Worm (Caenorhabditis elegans) whole organism, L1 larva: ENCODE measurements around the gene ckk-1.

Experiments used
- C04F5.9 ChIP-seq: sonication (generic microtip); optimal IDR thresholded peaks from 2 replicates; lab custom pipeline; 2016; ENCODE audit warnings: missing genetic modification characterization, missing compliant biosample characterization
- C16A3.4 ChIP-seq: fragments of 150-350 bp; optimal IDR thresholded peaks from 2 replicates; lab custom pipeline; 2014; ENCODE audit warnings: missing biosample characterization, missing genetic modification characterization
- C34B4.2 ChIP-seq: sonication (generic microtip); optimal IDR thresholded peaks from 2 replicates; lab custom pipeline; 2017; ENCODE audit warnings: mild to moderate bottlenecking, missing genetic modification characterization, missing compliant biosample characterization
- F16B12.6 ChIP-seq: fragments of 150-350 bp; optimal IDR thresholded peaks from 2 replicates; lab custom pipeline; 2014; ENCODE audit warnings: missing biosample characterization, missing genetic modification characterization
- Y116A8C.19 ChIP-seq: sonication (generic microtip); optimal IDR thresholded peaks from 2 replicates; lab custom pipeline; 2016; ENCODE audit warnings: missing compliant biosample characterization, missing genetic modification characterization, borderline replicate concordance
- aha-1 ChIP-seq: fragments of 150-350 bp; optimal IDR thresholded peaks from 2 replicates; lab custom pipeline; 2014; ENCODE audit warnings: missing biosample characterization, missing genetic modification characterization
- blmp-1 ChIP-seq: fragments of 150-350 bp; optimal IDR thresholded peaks from 2 replicates; lab custom pipeline; 2014; ENCODE audit warnings: missing biosample characterization, missing genetic modification characterization
- ceh-63 ChIP-seq: fragments of 200-800 bp; sonication (Bioruptor generic); optimal IDR thresholded peaks from 2 replicates; lab custom pipeline; 2018; ENCODE audit warnings: mild to moderate bottlenecking, missing genetic modification characterization, missing compliant biosample characterization
- ceh-82 ChIP-seq, 3 experiments: fragments of 150-350 bp in 1 of 3; sonication (generic microtip) in 2 of 3; optimal IDR thresholded peaks; 2 replicates each; lab custom pipeline; 2014 to 2017; ENCODE audit warnings: missing biosample characterization in 3 of 3, missing genetic modification characterization in 3 of 3
- dpl-1 ChIP-seq, 3 experiments: fragments of 150-350 bp in 2 of 3; sonication (generic microtip) in 1 of 3; optimal IDR thresholded peaks; 2 replicates each; lab custom pipeline; 2014 to 2017; ENCODE audit warnings: missing biosample characterization in 3 of 3, missing genetic modification characterization in 3 of 3, missing genetic modification reagents in 3 of 3
- dsc-1 ChIP-seq: sonication (generic microtip); optimal IDR thresholded peaks from 2 replicates; lab custom pipeline; 2016; ENCODE audit warnings: mild to moderate bottlenecking, missing genetic modification characterization, missing compliant biosample characterization
- egl-13 ChIP-seq: sonication (generic microtip); optimal IDR thresholded peaks from 2 replicates; lab custom pipeline; 2016; ENCODE audit warnings: missing genotype, missing genetic modification reagents, missing genetic modification characterization, missing compliant biosample characterization
- egl-27 ChIP-seq, 2 experiments: fragments of 150-350 bp in 1 of 2; sonication (generic microtip); optimal IDR thresholded peaks; 3 replicates each; lab custom pipeline; 2017 to 2018; ENCODE audit warnings: missing biosample characterization in 2 of 2, missing genetic modification characterization in 2 of 2, missing genetic modification reagents in 2 of 2
- ets-5 ChIP-seq: fragments of 200-800 bp; sonication (Bioruptor generic); IDR thresholded peaks from 2 replicates; pipeline ENCODE4 v1.3.6; 2022; ENCODE audit warnings: missing genetic modification characterization, missing compliant biosample characterization
- fkh-10 ChIP-seq: sonication (generic microtip); optimal IDR thresholded peaks from 2 replicates; lab custom pipeline; 2017; ENCODE audit warnings: missing biosample characterization, missing genetic modification reagents, missing genetic modification characterization
- fkh-8 ChIP-seq: sonication (generic microtip); optimal IDR thresholded peaks from 2 replicates; lab custom pipeline; 2016; ENCODE audit warnings: mild to moderate bottlenecking, missing genetic modification characterization, missing compliant biosample characterization
- grh-1 ChIP-seq: fragments of 200-800 bp; sonication (Bioruptor generic); IDR thresholded peaks from 2 replicates; pipeline ENCODE4 v1.3.6; 2022; ENCODE audit warnings: missing genetic modification reagents, missing genetic modification characterization, missing compliant biosample characterization
- hpl-2 ChIP-seq: fragments of 150-350 bp; optimal IDR thresholded peaks from 2 replicates; lab custom pipeline; 2014; ENCODE audit warnings: missing biosample characterization, missing genetic modification reagents, missing genetic modification characterization
- irx-1 ChIP-seq: sonication (generic microtip); optimal IDR thresholded peaks from 2 replicates; lab custom pipeline; 2016; ENCODE audit warnings: missing genetic modification characterization, missing compliant biosample characterization
- isw-1 ChIP-seq: fragments of 200-800 bp; sonication (Bioruptor generic); IDR thresholded peaks from 2 replicates; pipeline ENCODE4 v1.3.6; 2022; ENCODE audit warnings: missing genetic modification characterization, missing compliant biosample characterization
- jun-1 ChIP-seq: fragments of 150-350 bp; optimal IDR thresholded peaks from 2 replicates; lab custom pipeline; 2014; ENCODE audit warnings: missing biosample characterization, missing genetic modification reagents, missing genetic modification characterization
- lin-13 ChIP-seq: fragments of 150-350 bp; optimal IDR thresholded peaks from 2 replicates; lab custom pipeline; 2014; ENCODE audit warnings: missing biosample characterization, missing genetic modification reagents, missing genetic modification characterization
- lin-14 ChIP-seq: fragments of 200-800 bp; sonication (Bioruptor generic); optimal IDR thresholded peaks from 2 replicates; lab custom pipeline; 2018; ENCODE audit warnings: mild to moderate bottlenecking, missing genetic modification characterization, moderate library complexity, missing compliant biosample characterization
- lin-15B ChIP-seq: fragments of 150-350 bp; sonication (generic microtip); optimal IDR thresholded peaks from 3 replicates; lab custom pipeline; 2014; ENCODE audit warnings: missing biosample characterization, missing genetic modification characterization
- lin-39 ChIP-seq: fragments of 150-350 bp; optimal IDR thresholded peaks from 2 replicates; lab custom pipeline; 2014; ENCODE audit warnings: missing biosample characterization, missing genetic modification reagents, missing genetic modification characterization
- lir-3 ChIP-seq: sonication (generic microtip); optimal IDR thresholded peaks from 2 replicates; lab custom pipeline; 2016; ENCODE audit warnings: mild to moderate bottlenecking, missing genetic modification characterization, moderate library complexity, missing compliant biosample characterization; ENCODE audit not compliant: poor library complexity
- mdl-1 ChIP-seq, 2 experiments: fragments of 150-350 bp; optimal IDR thresholded peaks; 2 replicates each; lab custom pipeline; 2014 to 2017; ENCODE audit warnings: missing biosample characterization in 2 of 2, missing genetic modification characterization in 2 of 2, inconsistent platforms in 1 of 2
- nhr-11 ChIP-seq: fragments of 150-350 bp; optimal IDR thresholded peaks from 2 replicates; lab custom pipeline; 2014; ENCODE audit warnings: missing biosample characterization, missing genetic modification characterization
- nhr-12 ChIP-seq: sonication (generic microtip); optimal IDR thresholded peaks from 2 replicates; lab custom pipeline; 2017; ENCODE audit warnings: missing biosample characterization, missing genetic modification characterization
- nhr-19 ChIP-seq: fragments of 200-800 bp; sonication (Bioruptor generic); conservative IDR thresholded peaks from 2 replicates; pipeline ENCODE4 v1.3.6; 2022; ENCODE audit warnings: missing genetic modification characterization, missing compliant biosample characterization
- nhr-237 ChIP-seq: fragments of 150-350 bp; optimal IDR thresholded peaks from 2 replicates; lab custom pipeline; 2014; ENCODE audit warnings: missing biosample characterization, missing genetic modification characterization
- nhr-28 ChIP-seq: fragments of 150-350 bp; optimal IDR thresholded peaks from 2 replicates; lab custom pipeline; 2014; ENCODE audit warnings: missing biosample characterization, missing genetic modification characterization
- nhr-47 ChIP-seq: sonication (generic microtip); optimal IDR thresholded peaks from 2 replicates; lab custom pipeline; 2016; ENCODE audit warnings: mild to moderate bottlenecking, missing genetic modification characterization, moderate library complexity, missing compliant biosample characterization
- nhr-90 ChIP-seq: sonication (generic microtip); optimal IDR thresholded peaks from 2 replicates; lab custom pipeline; 2016; ENCODE audit warnings: mild to moderate bottlenecking, missing genetic modification characterization, missing compliant biosample characterization; ENCODE audit not compliant: poor library complexity
- pqm-1 ChIP-seq: sonication (generic microtip); optimal IDR thresholded peaks from 3 replicates; lab custom pipeline; 2017; ENCODE audit warnings: missing biosample characterization, missing genetic modification characterization
- rnt-1 ChIP-seq: sonication (generic microtip); optimal IDR thresholded peaks from 2 replicates; lab custom pipeline; 2016; ENCODE audit warnings: mild to moderate bottlenecking, missing genetic modification characterization, moderate library complexity, missing compliant biosample characterization
- skn-1 ChIP-seq: fragments of 150-350 bp; optimal IDR thresholded peaks from 2 replicates; lab custom pipeline; 2014; ENCODE audit warnings: missing biosample characterization, missing genetic modification characterization
- snpc-4 ChIP-seq: fragments of 150-350 bp; optimal IDR thresholded peaks from 2 replicates; lab custom pipeline; 2014; ENCODE audit warnings: missing biosample characterization, missing genetic modification characterization
- snu-23 ChIP-seq: sonication (generic microtip); optimal IDR thresholded peaks from 2 replicates; lab custom pipeline; 2016; ENCODE audit warnings: missing genetic modification characterization, missing compliant biosample characterization
- sox-4 ChIP-seq: sonication (generic microtip); optimal IDR thresholded peaks from 2 replicates; lab custom pipeline; 2016; ENCODE audit warnings: missing genetic modification characterization, missing compliant biosample characterization
- sptf-1 ChIP-seq: fragments of 150-350 bp; optimal IDR thresholded peaks from 2 replicates; lab custom pipeline; 2014; ENCODE audit warnings: missing biosample characterization, missing genetic modification characterization
- sup-37 ChIP-seq: fragments of 200-800 bp; sonication (Bioruptor generic); optimal IDR thresholded peaks from 2 replicates; lab custom pipeline; 2018; ENCODE audit warnings: mild to moderate bottlenecking, missing genetic modification characterization, missing compliant biosample characterization
- tbx-2 ChIP-seq: sonication (generic microtip); optimal IDR thresholded peaks from 2 replicates; lab custom pipeline; 2016; ENCODE audit warnings: missing genetic modification characterization, missing compliant biosample characterization
- tlp-1 ChIP-seq: fragments of 150-350 bp; optimal IDR thresholded peaks from 2 replicates; lab custom pipeline; 2014; ENCODE audit warnings: missing biosample characterization, missing genetic modification characterization
- unc-130 ChIP-seq: fragments of 150-350 bp; optimal IDR thresholded peaks from 2 replicates; lab custom pipeline; 2017; ENCODE audit warnings: missing biosample characterization, missing genetic modification characterization, inconsistent platforms
- unc-30 ChIP-seq: sonication (generic microtip); optimal IDR thresholded peaks from 2 replicates; lab custom pipeline; 2017; ENCODE audit warnings: missing biosample characterization, missing genetic modification characterization
- unc-62 ChIP-seq: fragments of 150-350 bp; optimal IDR thresholded peaks from 2 replicates; lab custom pipeline; 2014; ENCODE audit warnings: missing biosample characterization, missing genetic modification reagents, missing genetic modification characterization
- unc-98 ChIP-seq: fragments of 200-800 bp; sonication (Bioruptor generic); IDR thresholded peaks from 2 replicates; pipeline ENCODE4 v1.3.6; 2022; ENCODE audit warnings: missing genetic modification characterization, missing compliant biosample characterization
- vab-15 ChIP-seq: sonication (generic microtip); optimal IDR thresholded peaks from 2 replicates; lab custom pipeline; 2017; ENCODE audit warnings: missing genotype, mild to moderate bottlenecking, missing genetic modification characterization, missing compliant biosample characterization
- xbp-1 ChIP-seq: sonication (generic microtip); optimal IDR thresholded peaks from 2 replicates; lab custom pipeline; 2016; ENCODE audit warnings: missing genetic modification characterization, missing compliant biosample characterization
- zag-1 ChIP-seq: fragments of 150-350 bp; optimal IDR thresholded peaks from 2 replicates; lab custom pipeline; 2014; ENCODE audit warnings: missing biosample characterization, missing genetic modification characterization
- ztf-11 ChIP-seq, 2 experiments: sonication (generic microtip); optimal IDR thresholded peaks; 2 replicates each; lab custom pipeline; 2016 to 2017; ENCODE audit warnings: missing genetic modification characterization in 2 of 2, missing biosample characterization in 1 of 2, missing compliant biosample characterization in 1 of 2
- ztf-4 ChIP-seq: fragments of 150-350 bp; optimal IDR thresholded peaks from 2 replicates; lab custom pipeline; 2014; ENCODE audit warnings: missing biosample characterization, missing genetic modification characterization

The ckk-1 gene

ce11 chrIII:5678935-5679334 lies 43.7 kb downstream of the ckk-1 start, which contains the start of the genes ska-3 and rps-12 (continued):
- TF ChIP-seq sup-37 (GFP tag; lab: Kevin White, UChicago) (peak; percentile 93), irx-1 (tag; lab: Kevin White, UChicago) (peak; percentile 96), fkh-8 (tag; lab: Kevin White, UChicago) (peak; percentile 99), lin-15B (tag; lab: Kevin White, UChicago) (peak; percentile 100), tlp-1 (tag; lab: Kevin White, UChicago) (no peak), ztf-11 (tag; optimal IDR thresholded peaks at IDR 0.05; lab: Kevin White, UChicago) (peak; percentile 29 to 93), unc-98 (GFP tag; lab: Robert Waterston, UW) (peak; percentile 86), unc-62 (peak; percentile 79), ztf-4 (tag; lab: Kevin White, UChicago) (peak; percentile 98), mdl-1 (tag; optimal IDR thresholded peaks at IDR 0.05; lab: Kevin White, UChicago) (peak; percentile 54 to 99), C04F5.9 (tag; lab: Kevin White, UChicago) (peak; percentile 96), egl-27 (tag; optimal IDR thresholded peaks at IDR 0.05; lab: Kevin White, UChicago) (peak; percentile 90 to 92), nhr-47 (tag; lab: Kevin White, UChicago) (peak; percentile 99), skn-1 (peak; percentile 98), snpc-4 (peak; percentile 93), lin-14 (GFP tag; lab: Kevin White, UChicago) (peak; percentile 98), rnt-1 (tag; lab: Kevin White, UChicago) (peak; percentile 99), blmp-1 (peak; percentile 92), isw-1 (peak; percentile 99), unc-130 (tag; lab: Kevin White, UChicago) (peak; percentile 100), hpl-2 (GFP tag; lab: Kevin White, UChicago) (peak; percentile 96), jun-1 (tag; lab: Kevin White, UChicago) (peak; percentile 98), vab-15 (tag; lab: Kevin White, UChicago) (peak; percentile 96), ceh-82 (tag; optimal IDR thresholded peaks at IDR 0.05; lab: Kevin White, UChicago) (peak; percentile 99 to 100 (median 100)), F16B12.6 (tag; lab: Kevin White, UChicago) (peak; percentile 76), xbp-1 (tag; lab: Kevin White, UChicago) (peak; percentile 99), nhr-28 (tag; lab: Kevin White, UChicago) (peak; percentile 19), sptf-1 (tag; lab: Kevin White, UChicago) (no peak), nhr-19 (GFP tag; lab: Robert Waterston, UW) (peak; percentile 99), ceh-63 (GFP tag; lab: Kevin White, UChicago) (peak; percentile 83), pqm-1 (tag; lab: Kevin White, UChicago) (no peak), C34B4.2 (tag; lab: Kevin White, UChicago) (peak; percentile 88), tbx-2 (tag; lab: Kevin White, UChicago) (peak; percentile 99), snu-23 (GFP tag; lab: Kevin White, UChicago) (peak; percentile 99), fkh-10 (GFP tag; lab: Kevin White, UChicago) (peak; percentile 99), nhr-12 (tag; lab: Kevin White, UChicago) (peak; percentile 58), egl-13 (peak; percentile 96), sox-4 (tag; lab: Kevin White, UChicago) (peak; percentile 89), lir-3 (peak; percentile 93), unc-30 (peak; percentile 33), ets-5 (GFP tag; lab: Robert Waterston, UW) (no peak), dpl-1 (GFP tag; optimal IDR thresholded peaks at IDR 0.05; lab: Kevin White, UChicago) (peak; percentile 97 to 99 (median 98)), aha-1 (peak; percentile 91), zag-1 (tag; lab: Kevin White, UChicago) (peak; percentile 90), nhr-90 (peak; percentile 99), grh-1 (GFP tag; lab: Robert Waterston, UW) (peak; percentile 97), C16A3.4 (tag; lab: Kevin White, UChicago) (peak; percentile 100), Y116A8C.19 (peak; percentile 14), lin-39 (peak; percentile 97), nhr-11 (tag; lab: Kevin White, UChicago) (peak; percentile 96), lin-13 (peak; percentile 99), dsc-1 (tag; lab: Kevin White, UChicago) (peak; percentile 99), nhr-237 (tag; lab: Kevin White, UChicago) (peak; percentile 98)
